Worm (Caenorhabditis elegans): ENCODE data around the gene W02B3.3.
A peak's percentile ranks its signal among the peaks of the same experiment; 100 is the strongest.

Gene W02B3.3

DNA sequence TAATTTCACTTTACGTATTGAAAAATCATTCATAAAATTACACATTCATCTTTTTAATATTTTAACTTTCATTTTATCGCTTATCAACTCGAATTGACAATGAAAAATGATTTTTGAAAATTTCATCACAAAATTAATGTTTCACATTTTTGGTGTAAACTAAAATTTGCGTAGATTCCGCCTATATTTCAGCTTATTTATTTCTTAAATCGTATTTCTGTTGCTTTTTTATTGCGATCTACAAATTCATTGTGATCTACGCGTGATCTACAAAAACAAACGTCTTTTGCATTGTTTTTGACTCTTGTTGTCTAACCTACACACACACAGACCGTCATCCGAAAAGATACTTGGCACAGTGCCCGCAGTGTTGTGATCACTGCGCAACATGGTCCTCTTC lies 19.9 kb upstream of the W02B3.3 start:
- no peak for TF ChIP-seq nhr-237 (tag; optimal IDR thresholded peaks at IDR 0.05)
- no peak for TF ChIP-seq unc-62 (GFP tag; optimal IDR thresholded peaks at IDR 0.05)
- no peak for TF ChIP-seq ceh-39 (tag; optimal IDR thresholded peaks at IDR 0.05)
- TF ChIP-seq zip-8 (tag; optimal IDR thresholded peaks at IDR 0.05), result no peak
- TF ChIP-seq hlh-1 (tag; optimal IDR thresholded peaks at IDR 0.05), result no peak

- TF ChIP-seq nhr-28 (tag; optimal IDR thresholded peaks at IDR 0.05) (no peak), ces-1 (GFP tag; optimal IDR thresholded peaks at IDR 0.05) (no peak), unc-62 (GFP tag; optimal IDR thresholded peaks at IDR 0.05) (no peak), nhr-237 (tag; optimal IDR thresholded peaks at IDR 0.05) (no peak), unc-39 (tag; optimal IDR thresholded peaks at IDR 0.05) (no peak), M03D4.4 (tag; optimal IDR thresholded peaks at IDR 0.05) (no peak), ceh-39 (tag; optimal IDR thresholded peaks at IDR 0.05) (no peak), tbx-8 (GFP tag; optimal IDR thresholded peaks at IDR 0.05) (no peak), mab-5 (tag; optimal IDR thresholded peaks at IDR 0.05) (no peak), ztf-11 (tag; optimal IDR thresholded peaks at IDR 0.05) (no peak)
Observed at ce11 chrIII:683318-683717, 15.1 kb upstream of the W02B3.3 start, which contains the start of gene W02B3.4. Gene W02B3.4 (minus strand): TSS chrIII:683418.

DNA sequence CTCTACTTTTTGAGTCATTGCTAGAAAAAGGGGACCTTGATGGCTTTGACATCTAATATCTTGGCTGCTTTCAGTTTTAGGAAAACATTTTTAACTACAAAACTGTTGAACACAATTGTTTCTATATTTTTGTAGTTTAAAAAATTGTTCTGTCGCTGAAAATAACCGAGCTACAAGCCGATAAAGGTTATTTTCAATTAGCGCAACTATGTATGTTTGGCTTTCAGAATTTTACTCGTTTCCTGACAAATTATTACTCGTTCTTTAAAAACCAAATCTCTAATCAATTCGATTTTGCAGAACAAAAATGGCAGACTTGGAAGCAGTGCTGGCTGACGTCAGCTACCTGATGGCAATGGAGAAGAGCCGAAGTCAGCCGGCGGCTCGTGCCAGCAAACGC lies 7.6 kb upstream of the W02B3.3 start, which contains the start of gene grk-2:
TSS of gene grk-2 (plus strand) at position 301 of the 400 bp plus-strand sequence.
- TF ChIP-seq nhr-28 (tag; optimal IDR thresholded peaks at IDR 0.05) (no peak), tbx-8 (GFP tag; optimal IDR thresholded peaks at IDR 0.05) (no peak), unc-62 (GFP tag; optimal IDR thresholded peaks at IDR 0.05) (no peak), nhr-2 (tag; optimal IDR thresholded peaks at IDR 0.05) (no peak)

- no peak for TF ChIP-seq nhr-28 (tag; optimal IDR thresholded peaks at IDR 0.05)
- no peak for TF ChIP-seq sem-2 (GFP tag; optimal IDR thresholded peaks at IDR 0.05)
- TF ChIP-seq M03D4.4 (tag; optimal IDR thresholded peaks at IDR 0.05), result no peak
- TF ChIP-seq lin-32 (GFP tag; optimal IDR thresholded peaks at IDR 0.05), result no peak
- TF ChIP-seq ces-1 (GFP tag; optimal IDR thresholded peaks at IDR 0.05), result peak; percentile 96
Observed at ce11 chrIII:675413-675812, 7.2 kb upstream of the W02B3.3 start.

DNA sequence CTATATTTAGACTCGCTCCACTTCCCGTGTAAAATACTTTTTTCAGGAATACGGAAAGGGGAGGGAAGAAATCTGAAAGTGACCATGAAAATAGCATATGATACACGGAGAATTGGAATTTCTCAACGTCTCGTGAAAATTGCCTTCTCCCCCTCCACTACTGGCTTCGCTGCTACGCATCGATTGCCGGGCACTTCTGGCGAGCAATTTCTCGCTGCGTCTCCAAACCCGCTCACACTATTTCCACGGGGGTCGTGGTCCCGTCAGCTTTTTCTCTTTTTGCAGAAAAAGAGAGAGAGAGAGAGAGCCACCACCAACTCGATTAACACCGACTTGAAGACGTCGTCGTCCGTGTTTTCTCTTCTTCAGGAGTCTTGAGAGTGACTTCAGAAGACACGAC lies 2.8 kb upstream of the W02B3.3 start:
- TF ChIP-seq snpc-4 (tag; optimal IDR thresholded peaks at IDR 0.05) (no peak), ztf-11 (tag; optimal IDR thresholded peaks at IDR 0.05) (no peak), unc-120 (tag; optimal IDR thresholded peaks at IDR 0.05; ENCODE audit: poor library complexity, severe bottlenecking) (peak; percentile 35), ces-1 (GFP tag; optimal IDR thresholded peaks at IDR 0.05) (peak; percentile 97), mep-1 (tag; optimal IDR thresholded peaks at IDR 0.05) (peak; percentile 41)

DNA sequence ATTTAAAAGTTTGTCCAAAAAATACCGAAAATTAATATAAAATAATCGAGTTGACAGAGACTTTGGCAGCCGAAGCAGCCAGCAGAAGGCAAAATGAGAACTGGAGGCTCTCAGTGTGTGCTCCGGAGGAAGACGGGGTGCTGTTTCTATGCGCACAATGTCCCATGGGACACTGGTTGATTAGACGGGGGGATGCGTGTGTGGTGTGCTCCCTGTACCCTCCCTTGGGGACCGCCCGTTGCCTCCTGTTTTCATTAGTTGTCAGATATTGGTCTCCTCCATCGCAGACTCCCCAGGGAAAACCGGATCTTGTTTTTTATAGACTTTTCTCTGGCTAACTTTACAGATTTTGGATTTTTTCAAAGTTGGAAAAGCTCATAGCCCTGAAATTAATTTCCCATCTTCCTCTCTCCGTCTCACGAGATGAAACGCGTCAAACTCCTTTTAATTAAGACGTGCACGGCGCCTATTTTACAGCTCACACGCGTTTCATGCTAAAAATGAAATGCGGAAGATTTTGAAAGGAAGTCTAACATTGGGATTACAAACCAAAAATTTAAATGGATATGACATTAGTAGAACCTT lies 3.0 kb downstream of the W02B3.3 start, which contains the start of gene C09F5.3:
TSS of gene C09F5.3 (minus strand) at position 94 of the 585 bp plus-strand sequence.
- no peak for TF ChIP-seq mls-2 (tag; optimal IDR thresholded peaks at IDR 0.05)
- TF ChIP-seq cnd-1 (tag; optimal IDR thresholded peaks at IDR 0.05), result no peak
- no peak for TF ChIP-seq ces-1 (GFP tag; optimal IDR thresholded peaks at IDR 0.05)
- TF ChIP-seq M03D4.4 (tag; optimal IDR thresholded peaks at IDR 0.05), result no peak
- TF ChIP-seq nhr-76 (tag; optimal IDR thresholded peaks at IDR 0.05), result no peak
- no peak for TF ChIP-seq unc-39 (tag; optimal IDR thresholded peaks at IDR 0.05)
- TF ChIP-seq mep-1 (tag; optimal IDR thresholded peaks at IDR 0.05), result no peak
- no peak for TF ChIP-seq unc-120 (tag; optimal IDR thresholded peaks at IDR 0.05; ENCODE audit: poor library complexity, severe bottlenecking)
- no peak for TF ChIP-seq lin-32 (GFP tag; optimal IDR thresholded peaks at IDR 0.05)
- no peak for TF ChIP-seq ztf-11 (tag; optimal IDR thresholded peaks at IDR 0.05)
- no peak for TF ChIP-seq sem-2 (GFP tag; optimal IDR thresholded peaks at IDR 0.05)

DNA sequence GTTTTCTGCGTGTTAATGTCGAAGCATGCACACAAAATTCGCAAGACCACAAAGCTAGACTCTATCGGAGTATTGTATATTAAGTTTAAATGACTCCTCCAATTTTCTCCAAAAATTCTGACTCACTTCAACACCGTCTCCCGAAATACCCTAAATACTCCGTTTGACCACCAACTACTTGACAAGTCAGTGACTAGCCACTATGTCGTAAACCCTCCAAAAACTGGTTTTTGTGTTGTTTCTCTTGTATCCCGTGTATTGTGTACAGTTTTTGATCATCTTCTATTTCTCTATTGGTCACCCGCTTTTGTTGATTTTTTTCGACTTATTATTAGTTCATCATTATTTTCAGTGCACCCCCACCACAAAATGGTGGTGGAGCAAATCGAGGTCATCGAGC lies 9.9 kb downstream of the W02B3.3 start, which contains the start of gene C09F5.1:
TSS of gene C09F5.1 (plus strand) at position 353 of the 400 bp plus-strand sequence.
- TF ChIP-seq nhr-12 (tag; optimal IDR thresholded peaks at IDR 0.05) (no peak), zip-8 (tag; optimal IDR thresholded peaks at IDR 0.05) (no peak), elt-3 (tag; optimal IDR thresholded peaks at IDR 0.05) (no peak), nhr-28 (tag; optimal IDR thresholded peaks at IDR 0.05) (no peak), drap-1 (GFP tag; optimal IDR thresholded peaks at IDR 0.05) (no peak), mls-2 (tag; optimal IDR thresholded peaks at IDR 0.05) (no peak), nhr-2 (tag; optimal IDR thresholded peaks at IDR 0.05) (no peak), ceh-83 (GFP tag; optimal IDR thresholded peaks at IDR 0.05) (no peak), ham-2 (GFP tag; optimal IDR thresholded peaks at IDR 0.05) (no peak), hlh-1 (tag; optimal IDR thresholded peaks at IDR 0.05) (no peak), sem-2 (GFP tag; optimal IDR thresholded peaks at IDR 0.05) (no peak), unc-62 (GFP tag; optimal IDR thresholded peaks at IDR 0.05) (no peak), ztf-11 (tag; optimal IDR thresholded peaks at IDR 0.05) (no peak), nhr-76 (tag; optimal IDR thresholded peaks at IDR 0.05) (no peak), tbx-8 (GFP tag; optimal IDR thresholded peaks at IDR 0.05) (no peak), sptf-1 (tag; optimal IDR thresholded peaks at IDR 0.05) (no peak), ces-1 (GFP tag; optimal IDR thresholded peaks at IDR 0.05) (no peak), unc-39 (tag; optimal IDR thresholded peaks at IDR 0.05) (no peak)
